Worm (Caenorhabditis elegans): ENCODE results near the gene Y71H2AM.11.

Y71H2AM.11 gene

ce11 chrIII:2716514-2716913 lies 8.4 kb downstream of the Y71H2AM.11 start, which contains the start of gene tmem-132:
tmem-132 (minus strand) TSS chrIII:2716614.
- TF ChIP-seq dsc-1 (tag; optimal IDR thresholded peaks at IDR 0.05): no peak
- no peak for TF ChIP-seq lsy-2 (tag; optimal IDR thresholded peaks at IDR 0.05)
- TF ChIP-seq zag-1 (tag; optimal IDR thresholded peaks at IDR 0.05): no peak
- TF ChIP-seq fkh-8 (tag; optimal IDR thresholded peaks at IDR 0.05): no peak
- no peak for TF ChIP-seq nhr-77 (tag; optimal IDR thresholded peaks at IDR 0.05)
- TF ChIP-seq pax-3 (tag; optimal IDR thresholded peaks at IDR 0.05): no peak
- TF ChIP-seq C16A3.4 (tag; optimal IDR thresholded peaks at IDR 0.05): no peak
- no peak for TF ChIP-seq efl-1 (optimal IDR thresholded peaks at IDR 0.05)
- no peak for TF ChIP-seq efl-1 (GFP tag; optimal IDR thresholded peaks at IDR 0.05 in 1 of 2)
- TF ChIP-seq unc-30 (tag; optimal IDR thresholded peaks at IDR 0.05): no peak
- TF ChIP-seq mef-2 (tag; optimal IDR thresholded peaks at IDR 0.05): no peak
- no peak for TF ChIP-seq ztf-11 (tag; optimal IDR thresholded peaks at IDR 0.05)
- no peak for TF ChIP-seq ama-1 (optimal IDR thresholded peaks at IDR 0.05)
- no peak for TF ChIP-seq zip-4 (GFP tag; optimal IDR thresholded peaks at IDR 0.05)

- TF ChIP-seq zag-1 (tag; optimal IDR thresholded peaks at IDR 0.05) (no peak), tbx-2 (tag; optimal IDR thresholded peaks at IDR 0.05) (no peak), skn-1 (tag; optimal IDR thresholded peaks at IDR 0.05) (no peak), lin-13 (GFP tag; optimal IDR thresholded peaks at IDR 0.05) (no peak), ceh-63 (GFP tag; optimal IDR thresholded peaks at IDR 0.05) (no peak), hpl-2 (GFP tag; optimal IDR thresholded peaks at IDR 0.05) (no peak), ets-5 (GFP tag; IDR thresholded peaks at IDR 0.05) (no peak), C34B4.2 (tag; optimal IDR thresholded peaks at IDR 0.05) (no peak), Y116A8C.19 (tag; optimal IDR thresholded peaks at IDR 0.05; ENCODE audit: borderline replicate concordance) (no peak), nhr-77 (tag; optimal IDR thresholded peaks at IDR 0.05) (no peak), nhr-47 (tag; optimal IDR thresholded peaks at IDR 0.05) (no peak), hlh-17 (GFP tag; optimal IDR thresholded peaks at IDR 0.05; ENCODE audit: borderline replicate concordance) (no peak)
Measured at ce11 chrIII:2711527-2711926, 13.4 kb downstream of the Y71H2AM.11 start.

ce11 chrIII:2710211-2710610 lies 14.7 kb downstream of the Y71H2AM.11 start:
- TF ChIP-seq ztf-11 (tag; optimal IDR thresholded peaks at IDR 0.05): no peak
- TF ChIP-seq ceh-63 (GFP tag; optimal IDR thresholded peaks at IDR 0.05): no peak
- no peak for TF ChIP-seq hpl-2 (GFP tag; optimal IDR thresholded peaks at IDR 0.05)
- TF ChIP-seq fkh-4 (tag; optimal IDR thresholded peaks at IDR 0.05; ENCODE audit: borderline replicate concordance): no peak
- TF ChIP-seq efl-3 (GFP tag; optimal IDR thresholded peaks at IDR 0.05): no peak
- no peak for TF ChIP-seq hlh-4 (tag; optimal IDR thresholded peaks at IDR 0.05)
- no peak for TF ChIP-seq zag-1 (tag; optimal IDR thresholded peaks at IDR 0.05)
- no peak for TF ChIP-seq lsy-2 (tag; optimal IDR thresholded peaks at IDR 0.05)
- TF ChIP-seq fkh-10 (GFP tag; optimal IDR thresholded peaks at IDR 0.05): no peak
- TF ChIP-seq nhr-47 (tag; optimal IDR thresholded peaks at IDR 0.05): no peak
- TF ChIP-seq ceh-8 (GFP tag; optimal IDR thresholded peaks at IDR 0.05): no peak
- no peak for TF ChIP-seq nhr-85 (tag)
- no peak for TF ChIP-seq xbp-1 (tag; optimal IDR thresholded peaks at IDR 0.05)
- TF ChIP-seq nhr-11 (tag; optimal IDR thresholded peaks at IDR 0.05): no peak
- TF ChIP-seq ets-5 (GFP tag; IDR thresholded peaks at IDR 0.05): no peak
- no peak for TF ChIP-seq snpc-4 (tag; optimal IDR thresholded peaks at IDR 0.05)
- TF ChIP-seq lin-13 (GFP tag; optimal IDR thresholded peaks at IDR 0.05): no peak
- TF ChIP-seq alr-1 (tag; optimal IDR thresholded peaks at IDR 0.05; ENCODE audit: borderline replicate concordance): no peak
- no peak for TF ChIP-seq nhr-12 (tag; optimal IDR thresholded peaks at IDR 0.05)
- TF ChIP-seq nhr-77 (tag; optimal IDR thresholded peaks at IDR 0.05): no peak

ce11 chrIII:2700637-2701036 lies 24.3 kb downstream of the Y71H2AM.11 start, which contains the start of gene set-27:
set-27 (plus strand) TSS chrIII:2700937.
- TF ChIP-seq ceh-82 (tag; optimal IDR thresholded peaks at IDR 0.05): no peak
- no peak for TF ChIP-seq efl-1 (optimal IDR thresholded peaks at IDR 0.05)
- TF ChIP-seq efl-1 (GFP tag; optimal IDR thresholded peaks at IDR 0.05 in 1 of 2): peak in 1 of 2 experiments; percentile 31
